Worm (Caenorhabditis elegans) whole organism, late embryonic: ENCODE results near the gene lec-1.

Experiments used
- C08G9.2 ChIP-seq: sonication (generic microtip); optimal IDR thresholded peaks from 2 replicates; lab custom pipeline; 2016; ENCODE audit warnings: mild to moderate bottlenecking, missing genetic modification characterization, moderate library complexity, missing compliant biosample characterization
- C38D4.7 ChIP-seq: fragments of 200-800 bp; sonication (Bioruptor generic); optimal IDR thresholded peaks from 2 replicates; lab custom pipeline; 2018; ENCODE audit warnings: mild to moderate bottlenecking, missing genetic modification characterization, moderate library complexity, missing compliant biosample characterization
- T23F11.4 ChIP-seq: fragments of 200-800 bp; sonication (Bioruptor generic); optimal IDR thresholded peaks from 2 replicates; lab custom pipeline; 2018; ENCODE audit warnings: mild to moderate bottlenecking, missing genetic modification characterization, missing compliant biosample characterization
- Y22D7AL.16 ChIP-seq: sonication (generic microtip); optimal IDR thresholded peaks from 2 replicates; lab custom pipeline; 2016; ENCODE audit warnings: missing genetic modification characterization, missing compliant biosample characterization
- ceh-14 ChIP-seq: sonication (generic microtip); optimal IDR thresholded peaks from 2 replicates; lab custom pipeline; 2016; ENCODE audit warnings: missing genotype, missing genetic modification characterization, missing compliant biosample characterization
- ceh-18 ChIP-seq: sonication (generic microtip); optimal IDR thresholded peaks from 2 replicates; lab custom pipeline; 2016; ENCODE audit warnings: missing genetic modification characterization, missing compliant biosample characterization
- ceh-24 ChIP-seq: sonication (generic microtip); optimal IDR thresholded peaks from 2 replicates; lab custom pipeline; 2016; ENCODE audit warnings: mild to moderate bottlenecking, missing genetic modification characterization, missing compliant biosample characterization
- ceh-45 ChIP-seq: fragments of 200-800 bp; sonication (Bioruptor generic); IDR thresholded peaks from 2 replicates; pipeline ENCODE4 v1.3.6; 2022; ENCODE audit warnings: missing genetic modification reagents, missing genetic modification characterization, missing compliant biosample characterization
- ceh-48 ChIP-seq: sonication (generic microtip); optimal IDR thresholded peaks from 2 replicates; lab custom pipeline; 2016; ENCODE audit warnings: missing genetic modification characterization, inconsistent platforms, missing compliant biosample characterization
- ceh-6 ChIP-seq: fragments of 200-800 bp; sonication (Bioruptor generic); optimal IDR thresholded peaks from 2 replicates; lab custom pipeline; 2018; ENCODE audit warnings: mild to moderate bottlenecking, missing genetic modification characterization, missing compliant biosample characterization
- ceh-9 ChIP-seq: sonication (generic microtip); optimal IDR thresholded peaks from 2 replicates; lab custom pipeline; 2016; ENCODE audit warnings: mild to moderate bottlenecking, missing genetic modification characterization, inconsistent platforms, missing compliant biosample characterization
- che-1 ChIP-seq: sonication (generic microtip); optimal IDR thresholded peaks from 2 replicates; lab custom pipeline; 2016; ENCODE audit warnings: mild to moderate bottlenecking, missing genetic modification characterization, missing compliant biosample characterization
- dve-1 ChIP-seq: sonication (generic microtip); optimal IDR thresholded peaks from 2 replicates; lab custom pipeline; 2017; ENCODE audit warnings: antibody characterized with exemption, mild to moderate bottlenecking, missing genetic modification characterization, missing compliant biosample characterization
- elt-4 ChIP-seq: sonication (generic microtip); optimal IDR thresholded peaks from 2 replicates; lab custom pipeline; 2016; ENCODE audit warnings: missing genetic modification characterization, missing compliant biosample characterization
- fax-1 ChIP-seq: sonication (generic microtip); optimal IDR thresholded peaks from 2 replicates; lab custom pipeline; 2016; ENCODE audit warnings: missing genotype, missing genetic modification characterization, missing compliant biosample characterization
- fkh-10 ChIP-seq: fragments of 150-350 bp; optimal IDR thresholded peaks from 2 replicates; lab custom pipeline; 2014; ENCODE audit warnings: missing biosample characterization, missing genetic modification reagents, missing genetic modification characterization
- hlh-13 ChIP-seq: fragments of 200-800 bp; sonication (Bioruptor generic); optimal IDR thresholded peaks from 2 replicates; lab custom pipeline; 2018; ENCODE audit warnings: mild to moderate bottlenecking, missing genetic modification characterization, missing compliant biosample characterization
- hlh-15 ChIP-seq: sonication (generic microtip); optimal IDR thresholded peaks from 2 replicates; lab custom pipeline; 2016; ENCODE audit warnings: missing genetic modification characterization, missing compliant biosample characterization
- hlh-8 ChIP-seq: sonication (generic microtip); optimal IDR thresholded peaks from 2 replicates; lab custom pipeline; 2016; ENCODE audit warnings: missing genotype, missing genetic modification characterization, missing compliant biosample characterization
- lim-6 ChIP-seq: sonication (generic microtip); optimal IDR thresholded peaks from 2 replicates; lab custom pipeline; 2016; ENCODE audit warnings: missing genetic modification characterization, missing compliant biosample characterization
- lin-11 ChIP-seq: fragments of 200-800 bp; sonication (Bioruptor generic); optimal IDR thresholded peaks from 2 replicates; lab custom pipeline; 2018; ENCODE audit warnings: mild to moderate bottlenecking, missing genetic modification characterization, missing compliant biosample characterization
- nfya-1 ChIP-seq: sonication (generic microtip); optimal IDR thresholded peaks from 2 replicates; lab custom pipeline; 2017; ENCODE audit warnings: missing genetic modification characterization, mild to moderate bottlenecking, missing compliant biosample characterization, antibody characterized with exemption, moderate library complexity
- nhr-11 ChIP-seq: fragments of 150-350 bp; optimal IDR thresholded peaks from 2 replicates; lab custom pipeline; 2014; ENCODE audit warnings: missing biosample characterization, missing genetic modification characterization
- nhr-232 ChIP-seq: sonication (generic microtip); optimal IDR thresholded peaks from 2 replicates; lab custom pipeline; 2016; ENCODE audit warnings: missing genetic modification characterization, missing compliant biosample characterization
- npax-4 ChIP-seq: sonication (generic microtip); optimal IDR thresholded peaks from 2 replicates; lab custom pipeline; 2016; ENCODE audit warnings: missing genetic modification characterization, missing compliant biosample characterization
- odd-2 ChIP-seq: sonication (generic microtip); optimal IDR thresholded peaks from 2 replicates; lab custom pipeline; 2017; ENCODE audit warnings: antibody characterized with exemption, mild to moderate bottlenecking, missing genetic modification characterization, missing compliant biosample characterization
- pag-3 ChIP-seq: sonication (generic microtip); optimal IDR thresholded peaks from 2 replicates; lab custom pipeline; 2016; ENCODE audit warnings: missing compliant biosample characterization, missing genetic modification characterization, borderline replicate concordance
- pat-9 ChIP-seq: fragments of 200-800 bp; sonication (Bioruptor generic); optimal IDR thresholded peaks from 2 replicates; lab custom pipeline; 2018; ENCODE audit warnings: mild to moderate bottlenecking, missing genetic modification characterization, moderate library complexity, missing compliant biosample characterization
- pax-1 ChIP-seq: fragments of 150-350 bp; optimal IDR thresholded peaks from 2 replicates; lab custom pipeline; 2014; ENCODE audit warnings: missing biosample characterization, missing genetic modification characterization
- pha-4 ChIP-seq: fragments of 150-350 bp; optimal IDR thresholded peaks from 2 replicates; lab custom pipeline; 2018; ENCODE audit warnings: missing biosample characterization, missing genetic modification reagents, missing genetic modification characterization
- pros-1 ChIP-seq: fragments of 150-350 bp; optimal IDR thresholded peaks from 2 replicates; lab custom pipeline; 2014; ENCODE audit warnings: missing biosample characterization, missing genetic modification reagents, missing genetic modification characterization
- ref-2 ChIP-seq: sonication (generic microtip); optimal IDR thresholded peaks from 2 replicates; lab custom pipeline; 2016; ENCODE audit warnings: missing genetic modification characterization, missing compliant biosample characterization
- sox-2 ChIP-seq: fragments of 200-800 bp; sonication (Bioruptor generic); IDR thresholded peaks from 2 replicates; pipeline ENCODE4 v1.3.6; 2022; ENCODE audit warnings: missing genetic modification reagents, missing genetic modification characterization, missing compliant biosample characterization
- sox-4 ChIP-seq: sonication (generic microtip); optimal IDR thresholded peaks from 2 replicates; lab custom pipeline; 2017; ENCODE audit warnings: mild to moderate bottlenecking, missing genetic modification characterization, inconsistent platforms, missing compliant biosample characterization
- syd-9 ChIP-seq: sonication (generic microtip); optimal IDR thresholded peaks from 2 replicates; lab custom pipeline; 2016; ENCODE audit warnings: mild to moderate bottlenecking, missing genetic modification characterization, moderate library complexity, missing compliant biosample characterization
- unc-42 ChIP-seq: sonication (generic microtip); optimal IDR thresholded peaks from 2 replicates; lab custom pipeline; 2016; ENCODE audit warnings: missing genotype, missing genetic modification characterization, missing compliant biosample characterization
- unc-86 ChIP-seq: sonication (generic microtip); optimal IDR thresholded peaks from 2 replicates; lab custom pipeline; 2016; ENCODE audit warnings: missing genetic modification characterization, missing compliant biosample characterization

Gene lec-1

ce11 chrII:13199674-13200215 is 4.4 kb downstream of the lec-1 start, which contains the start of gene btf-1 (continued):
- TF ChIP-seq lin-11: no peak
- TF ChIP-seq Y22D7AL.16 (tag; lab: Kevin White, UChicago): no peak
- no peak for TF ChIP-seq pros-1
- peak; percentile 69 for TF ChIP-seq lim-6 (tag; lab: Kevin White, UChicago)
- peak; percentile 91 for TF ChIP-seq ceh-14
- no peak for TF ChIP-seq pha-4 (tag; lab: Kevin White, UChicago)
- peak; percentile 82 for TF ChIP-seq C08G9.2 (tag; lab: Kevin White, UChicago)
- no peak for TF ChIP-seq syd-9 (tag; lab: Kevin White, UChicago)
- TF ChIP-seq pat-9 (tag; lab: Kevin White, UChicago): peak; percentile 7
- peak; percentile 16 for TF ChIP-seq nfya-1 (tag; lab: Kevin White, UChicago)
- no peak for TF ChIP-seq ceh-45 (GFP tag; lab: Robert Waterston, UW)
- peak; percentile 73 for TF ChIP-seq unc-86 (tag; lab: Kevin White, UChicago)
- TF ChIP-seq che-1 (tag; lab: Kevin White, UChicago): no peak
- TF ChIP-seq hlh-13 (GFP tag; lab: Kevin White, UChicago): no peak
- no peak for TF ChIP-seq fkh-10 (GFP tag; lab: Kevin White, UChicago)
- TF ChIP-seq elt-4 (tag; lab: Kevin White, UChicago): no peak

- no peak for TF ChIP-seq fax-1 (tag; lab: Kevin White, UChicago)
- TF ChIP-seq npax-4 (tag; lab: Kevin White, UChicago): no peak
- no peak for TF ChIP-seq ref-2 (tag; lab: Kevin White, UChicago)
These were observed 20.4 kb downstream of the lec-1 start, which contains the start of gene F15D4.2 for ce11 chrII:13215792-13216191. Gene F15D4.2 (plus strand): TSS chrII:13216092.

- TF ChIP-seq che-1 (tag; lab: Kevin White, UChicago): no peak
- TF ChIP-seq nhr-11 (tag; lab: Kevin White, UChicago): no peak
- TF ChIP-seq C38D4.7 (GFP tag; lab: Kevin White, UChicago): no peak
- no peak for TF ChIP-seq nfya-1 (tag; lab: Kevin White, UChicago)
- TF ChIP-seq unc-42: no peak
- TF ChIP-seq hlh-8 (tag; lab: Kevin White, UChicago): no peak
- TF ChIP-seq ceh-18 (tag; lab: Kevin White, UChicago): no peak
- TF ChIP-seq T23F11.4 (GFP tag; lab: Kevin White, UChicago): no peak
- TF ChIP-seq sox-4 (tag; lab: Kevin White, UChicago): no peak
- no peak for TF ChIP-seq ref-2 (tag; lab: Kevin White, UChicago)
- TF ChIP-seq nhr-232 (tag; lab: Kevin White, UChicago): no peak
- TF ChIP-seq pag-3 (tag; lab: Kevin White, UChicago): no peak
- TF ChIP-seq lin-11: no peak
- no peak for TF ChIP-seq dve-1
- no peak for TF ChIP-seq ceh-6 (GFP tag; lab: Kevin White, UChicago)
- no peak for TF ChIP-seq ceh-24
- TF ChIP-seq Y22D7AL.16 (tag; lab: Kevin White, UChicago): no peak
These were observed 24.0 kb downstream of the lec-1 start for ce11 chrII:13219373-13219772.

ce11 chrII:13230489-13231196 is 35.3 kb downstream of the lec-1 start:
- TF ChIP-seq ceh-14 (no peak), pag-3 (tag; lab: Kevin White, UChicago) (no peak), ceh-48 (tag; lab: Kevin White, UChicago) (no peak), pax-1 (tag; lab: Kevin White, UChicago) (no peak), hlh-15 (no peak), odd-2 (tag; lab: Kevin White, UChicago) (no peak), nhr-232 (tag; lab: Kevin White, UChicago) (no peak), elt-4 (tag; lab: Kevin White, UChicago) (no peak), C08G9.2 (tag; lab: Kevin White, UChicago) (no peak), dve-1 (no peak), lin-11 (no peak), ceh-9 (tag; lab: Kevin White, UChicago) (no peak), sox-2 (GFP tag; lab: Robert Waterston, UW) (no peak), npax-4 (tag; lab: Kevin White, UChicago) (no peak)
